Fruit fly (Drosophila melanogaster) whole organism, embryonic: Measurements from ENCODE around the gene Sgsf.

ENCODE experiments used
- Abd-B ChIP-seq: fragments of 200-800 bp; sonication (Bioruptor generic); optimal IDR thresholded peaks from 2 replicates; lab custom pipeline; 2018; ENCODE audit warnings: missing biosample characterization, mild to moderate bottlenecking, missing genetic modification characterization, moderate library complexity
- Ada2b ChIP-seq: fragments of 200-800 bp; sonication (Bioruptor generic); IDR thresholded peaks from 2 replicates; pipeline ENCODE4 v1.3.6; 2022; ENCODE audit warnings: missing biosample characterization, missing genetic modification characterization
- Adf1 ChIP-seq: fragments of 200-800 bp; sonication (Bioruptor generic); IDR thresholded peaks from 2 replicates; pipeline ENCODE4 v1.3.6; 2022; ENCODE audit warnings: missing biosample characterization, missing genetic modification characterization
- Aef1 ChIP-seq: fragments of 200-800 bp; sonication (Bioruptor generic); IDR thresholded peaks from 3 replicates; pipeline ENCODE4 v1.3.6; 2022; ENCODE audit warnings: missing biosample characterization, missing genetic modification characterization
- Bgb ChIP-seq: fragments of 200-800 bp; sonication (Bioruptor generic); IDR thresholded peaks from 2 replicates; pipeline ENCODE4 v1.3.6; 2022; ENCODE audit warnings: missing biosample characterization, missing genetic modification characterization; ENCODE audit not compliant: partially characterized antibody
- BtbVII ChIP-seq: fragments of 200-800 bp; sonication (Bioruptor generic); optimal IDR thresholded peaks from 3 replicates; lab custom pipeline; 2017; ENCODE audit warnings: missing biosample characterization, mild to moderate bottlenecking, missing genetic modification characterization
- CG11456 ChIP-seq: fragments of 200-800 bp; sonication (Bioruptor generic); IDR thresholded peaks from 3 replicates; pipeline ENCODE4 v1.3.6; 2022; ENCODE audit warnings: missing biosample characterization, missing genetic modification characterization
- CG12391 ChIP-seq: fragments of 200-800 bp; sonication (Bioruptor generic); optimal IDR thresholded peaks from 3 replicates; lab custom pipeline; 2018; ENCODE audit warnings: missing biosample characterization, mild to moderate bottlenecking, missing genetic modification characterization, moderate library complexity
- CG12659 ChIP-seq: fragments of 200-800 bp; sonication (Bioruptor generic); optimal IDR thresholded peaks from 3 replicates; lab custom pipeline; 2017; ENCODE audit warnings: mild to moderate bottlenecking, missing biosample characterization, missing genetic modification reagents, missing genetic modification characterization
- CG13775 ChIP-seq: fragments of 200-800 bp; sonication (Bioruptor generic); optimal IDR thresholded peaks from 3 replicates; lab custom pipeline; 2017; ENCODE audit warnings: missing biosample characterization, mild to moderate bottlenecking, missing genetic modification characterization
- CG1529 ChIP-seq: fragments of 200-800 bp; sonication (Bioruptor generic); optimal IDR thresholded peaks from 3 replicates; lab custom pipeline; 2018; ENCODE audit warnings: missing biosample characterization, missing genetic modification characterization
- CG15696 ChIP-seq: fragments of 200-800 bp; sonication (Bioruptor generic); optimal IDR thresholded peaks from 2 replicates; lab custom pipeline; 2019; ENCODE audit warnings: missing biosample characterization, mild to moderate bottlenecking, missing genetic modification characterization, moderate library complexity
- CG1602 ChIP-seq: fragments of 200-800 bp; sonication (Bioruptor generic); optimal IDR thresholded peaks from 3 replicates; lab custom pipeline; 2016; ENCODE audit warnings: missing biosample characterization, missing genetic modification characterization
- CG31224 ChIP-seq: fragments of 200-800 bp; sonication (Bioruptor generic); IDR thresholded peaks from 2 replicates; pipeline ENCODE4 v1.3.6; 2022; ENCODE audit warnings: missing biosample characterization, missing genetic modification characterization
- CG3995 ChIP-seq: fragments of 200-800 bp; sonication (Bioruptor generic); optimal IDR thresholded peaks from 3 replicates; lab custom pipeline; 2016; ENCODE audit warnings: missing biosample characterization, missing genetic modification characterization
- CG4282 ChIP-seq: fragments of 200-800 bp; sonication (Bioruptor generic); optimal IDR thresholded peaks from 2 replicates; lab custom pipeline; 2016; ENCODE audit warnings: missing biosample characterization, missing genetic modification characterization
- CG43689 ChIP-seq: fragments of 200-800 bp; sonication (Bioruptor generic); IDR thresholded peaks from 2 replicates; pipeline ENCODE4 v1.3.6; 2022; ENCODE audit warnings: missing biosample characterization, missing genetic modification characterization
- CG6791 ChIP-seq: fragments of 200-800 bp; sonication (Bioruptor generic); IDR thresholded peaks from 3 replicates; pipeline ENCODE4 v1.3.6; 2022; ENCODE audit warnings: missing biosample characterization, missing genetic modification characterization; ENCODE audit not compliant: partially characterized antibody
- CG7357 ChIP-seq: fragments of 200-800 bp; sonication (Bioruptor generic); IDR thresholded peaks from 3 replicates; pipeline ENCODE4 v1.3.6; 2022; ENCODE audit warnings: missing biosample characterization, missing genetic modification characterization
- CG7839 ChIP-seq: fragments of 200-800 bp; sonication (Bioruptor generic); optimal IDR thresholded peaks from 3 replicates; lab custom pipeline; 2018; ENCODE audit warnings: missing biosample characterization, mild to moderate bottlenecking, missing genetic modification characterization, moderate library complexity
- CG8944 ChIP-seq: fragments of 200-800 bp; sonication (Bioruptor generic); optimal IDR thresholded peaks from 3 replicates; lab custom pipeline; 2016; ENCODE audit warnings: missing biosample characterization, missing genetic modification characterization
- Chrac-16 ChIP-seq: fragments of 200-800 bp; sonication (Bioruptor generic); optimal IDR thresholded peaks from 3 replicates; lab custom pipeline; 2016; ENCODE audit warnings: missing biosample characterization, missing genetic modification characterization
- Fer2 ChIP-seq: fragments of 200-800 bp; sonication (Bioruptor generic); optimal IDR thresholded peaks from 2 replicates; lab custom pipeline; 2018; ENCODE audit warnings: missing biosample characterization, mild to moderate bottlenecking, missing genetic modification characterization, moderate library complexity
- MESR4 ChIP-seq: fragments of 200-800 bp; sonication (Bioruptor generic); optimal IDR thresholded peaks from 2 replicates; lab custom pipeline; 2018; ENCODE audit warnings: missing biosample characterization, mild to moderate bottlenecking, missing genetic modification characterization, moderate library complexity
- Med ChIP-seq: fragments of 200-800 bp; sonication (Bioruptor generic); peaks from one replicate; lab custom pipeline; 2016; ENCODE audit warnings: missing biosample characterization, missing genetic modification characterization, mild to moderate bottlenecking, inconsistent platforms, moderate library complexity
- Myb ChIP-seq: fragments of 200-800 bp; sonication (Bioruptor generic); optimal IDR thresholded peaks from 2 replicates; lab custom pipeline; 2016; ENCODE audit warnings: missing biosample characterization, missing genetic modification characterization
- NC2α ChIP-seq: fragments of 200-800 bp; sonication (Bioruptor generic); optimal IDR thresholded peaks from 2 replicates; lab custom pipeline; 2016; ENCODE audit warnings: missing biosample characterization, missing genetic modification characterization
- Opbp ChIP-seq: fragments of 200-800 bp; sonication (Bioruptor generic); IDR thresholded peaks from 3 replicates; pipeline ENCODE4 v1.3.6; 2022; ENCODE audit warnings: missing biosample characterization, missing genetic modification characterization; ENCODE audit not compliant: partially characterized antibody
- cas ChIP-seq: fragments of 200-800 bp; sonication (Bioruptor generic); IDR thresholded peaks from 2 replicates; pipeline ENCODE4 v1.3.6; 2022; ENCODE audit warnings: missing biosample characterization, missing genetic modification characterization
- da ChIP-seq: fragments of 200-800 bp; sonication (Bioruptor generic); optimal IDR thresholded peaks from 2 replicates; lab custom pipeline; 2016; ENCODE audit warnings: missing biosample characterization, missing genetic modification characterization
- esg ChIP-seq: fragments of 200-800 bp; sonication (Bioruptor generic); conservative IDR thresholded peaks from 2 replicates; pipeline ENCODE4 v1.3.6; 2022; ENCODE audit warnings: missing biosample characterization, missing genetic modification characterization
- ewg ChIP-seq: fragments of 200-800 bp; sonication (Bioruptor generic); optimal IDR thresholded peaks from 3 replicates; lab custom pipeline; 2017; ENCODE audit warnings: mild to moderate bottlenecking, missing biosample characterization, missing genetic modification reagents, missing genetic modification characterization
- her ChIP-seq: fragments of 200-800 bp; sonication (Bioruptor generic); optimal IDR thresholded peaks from 2 replicates; lab custom pipeline; 2016; ENCODE audit warnings: missing biosample characterization, missing genetic modification characterization
- knrl ChIP-seq: fragments of 200-800 bp; sonication (Bioruptor generic); IDR thresholded peaks from 3 replicates; pipeline ENCODE4 v1.3.6; 2022; ENCODE audit warnings: missing biosample characterization, missing genetic modification characterization; ENCODE audit not compliant: partially characterized antibody
- lab ChIP-seq: fragments of 200-800 bp; sonication (Bioruptor generic); optimal IDR thresholded peaks from 3 replicates; lab custom pipeline; 2017; ENCODE audit warnings: missing biosample characterization, missing genetic modification characterization, mild to moderate bottlenecking, moderate library complexity, missing genetic modification reagents
- lilli ChIP-seq: fragments of 200-800 bp; sonication (Bioruptor generic); optimal IDR thresholded peaks from 3 replicates; lab custom pipeline; 2016; ENCODE audit warnings: missing biosample characterization, missing genetic modification characterization
- nau ChIP-seq: fragments of 200-800 bp; sonication (Bioruptor generic); optimal IDR thresholded peaks from 3 replicates; lab custom pipeline; 2017; ENCODE audit warnings: missing biosample characterization, mild to moderate bottlenecking, missing genetic modification characterization, missing genetic modification reagents
- pfk ChIP-seq: fragments of 200-800 bp; sonication (Bioruptor generic); optimal IDR thresholded peaks from 2 replicates; lab custom pipeline; 2018; ENCODE audit warnings: missing biosample characterization, mild to moderate bottlenecking, missing genetic modification characterization, moderate library complexity
- pho ChIP-seq: fragments of 200-800 bp; sonication (Bioruptor generic); optimal IDR thresholded peaks from 2 replicates; lab custom pipeline; 2016; ENCODE audit warnings: missing biosample characterization, missing genetic modification characterization
- pum ChIP-seq: fragments of 200-800 bp; sonication (Bioruptor generic); optimal IDR thresholded peaks from 2 replicates; lab custom pipeline; 2016; ENCODE audit warnings: missing biosample characterization, missing genetic modification characterization
- ro ChIP-seq: fragments of 200-800 bp; sonication (Bioruptor generic); IDR thresholded peaks from 2 replicates; pipeline ENCODE4 v1.3.6; 2022; ENCODE audit warnings: missing biosample characterization, missing genetic modification characterization
- scrt ChIP-seq: fragments of 200-800 bp; sonication (Bioruptor generic); optimal IDR thresholded peaks from 2 replicates; lab custom pipeline; 2018; ENCODE audit warnings: missing biosample characterization, mild to moderate bottlenecking, missing genetic modification characterization, moderate library complexity
- shn ChIP-seq: fragments of 200-800 bp; sonication (Bioruptor generic); optimal IDR thresholded peaks from 3 replicates; lab custom pipeline; 2016; ENCODE audit warnings: missing biosample characterization, missing genetic modification characterization
- sima ChIP-seq: fragments of 200-800 bp; sonication (Bioruptor generic); optimal IDR thresholded peaks from 2 replicates; lab custom pipeline; 2016; ENCODE audit warnings: missing biosample characterization, missing genetic modification characterization
- slp2 ChIP-seq: fragments of 200-800 bp; sonication (Bioruptor generic); optimal IDR thresholded peaks from 2 replicates; lab custom pipeline; 2016; ENCODE audit warnings: missing biosample characterization, missing genetic modification characterization
- sug ChIP-seq: fragments of 200-800 bp; optimal IDR thresholded peaks from 2 replicates; lab custom pipeline; 2019; ENCODE audit warnings: missing biosample characterization, mild to moderate bottlenecking, missing genetic modification characterization, moderate library complexity
- tin ChIP-seq: fragments of 200-800 bp; sonication (Bioruptor generic); optimal IDR thresholded peaks from 3 replicates; lab custom pipeline; 2016; ENCODE audit warnings: missing biosample characterization, missing genetic modification characterization
- vvl ChIP-seq: fragments of 200-800 bp; sonication (Bioruptor generic); IDR thresholded peaks from 2 replicates; pipeline ENCODE4 v1.3.6; 2022; ENCODE audit warnings: missing biosample characterization, missing genetic modification characterization
- wek ChIP-seq: fragments of 200-800 bp; sonication (Bioruptor generic); optimal IDR thresholded peaks from 3 replicates; lab custom pipeline; 2018; ENCODE audit warnings: missing biosample characterization, mild to moderate bottlenecking, missing genetic modification characterization, moderate library complexity

The Sgsf gene

dm6 chr3R:12369135-12369792 is 27.8 kb downstream of the Sgsf start, which contains the start of gene GstD1 (continued):
- TF ChIP-seq lilli (GFP tag; lab: Kevin White, UChicago) = peak; percentile 31
- peak; percentile 23 for TF ChIP-seq CG8944 (GFP tag; lab: Kevin White, UChicago)
- TF ChIP-seq shn = peak; percentile 44
- TF ChIP-seq CG7357 = no peak
- TF ChIP-seq cas (GFP tag; lab: Robert Waterston, UW) = 0 out of 2 replicates have a peak, but pooled peaks have one; percentile 27
- TF ChIP-seq BtbVII (GFP tag; lab: Kevin White, UChicago) = peak; percentile 49
- no peak for TF ChIP-seq CG15696 (tag; lab: Kevin White, UChicago)
- no peak for TF ChIP-seq CG43689
- TF ChIP-seq knrl (GFP tag; lab: Robert Waterston, UW) = no peak; the same call in 2 of the 3 replicates
- TF ChIP-seq ewg (GFP tag; lab: Kevin White, UChicago) = peak; percentile 21
- TF ChIP-seq pum (GFP tag; lab: Kevin White, UChicago) = peak; percentile 6
- peak; percentile 28 for TF ChIP-seq CG12391
- TF ChIP-seq CG7839 = peak; percentile 55
- peak; percentile 21 for TF ChIP-seq Abd-B (GFP tag; lab: Kevin White, UChicago)
- TF ChIP-seq Bgb (GFP tag; lab: Robert Waterston, UW) = peak; percentile 63
- TF ChIP-seq slp2 (GFP tag; lab: Kevin White, UChicago) = peak; percentile 39
- TF ChIP-seq CG13775 (GFP tag; lab: Kevin White, UChicago) = peak; percentile 9
- peak; percentile 16; the same call in 1 of the 2 replicates for TF ChIP-seq esg (GFP tag; lab: Robert Waterston, UW)
- peak; percentile 6 for TF ChIP-seq nau (GFP tag; lab: Kevin White, UChicago)
- peak; percentile 20 for TF ChIP-seq tin (GFP tag; lab: Kevin White, UChicago)
- TF ChIP-seq Med = peak; percentile 84
- peak; percentile 17 for TF ChIP-seq pfk (GFP tag; lab: Kevin White, UChicago)
- TF ChIP-seq NC2α (GFP tag; lab: Kevin White, UChicago) = peak; percentile 50
- TF ChIP-seq MESR4 (GFP tag; lab: Kevin White, UChicago) = no peak
- TF ChIP-seq Myb (GFP tag; lab: Kevin White, UChicago) = peak; percentile 4
- peak; percentile 23 for TF ChIP-seq CG12659
- peak; percentile 3 for TF ChIP-seq CG4282
- peak; percentile 19 for TF ChIP-seq pho (GFP tag; lab: Kevin White, UChicago)
- TF ChIP-seq sug = peak; percentile 56
- TF ChIP-seq CG1529 (GFP tag; lab: Kevin White, UChicago) = no peak
- no peak for TF ChIP-seq da (GFP tag; lab: Kevin White, UChicago)
- TF ChIP-seq scrt (GFP tag; lab: Kevin White, UChicago) = peak; percentile 35
- TF ChIP-seq CG6791 (GFP tag; lab: Robert Waterston, UW) = 0 out of 3 replicates have a peak, but pooled peaks have one; percentile 27
- TF ChIP-seq her (GFP tag; lab: Kevin White, UChicago) = peak; percentile 39
- TF ChIP-seq Chrac-16 (GFP tag; lab: Kevin White, UChicago) = peak; percentile 51
- no peak for TF ChIP-seq CG11456 (GFP tag; lab: Robert Waterston, UW)
- no peak for TF ChIP-seq CG1602 (GFP tag; lab: Kevin White, UChicago)
- TF ChIP-seq Aef1 (GFP tag; lab: Robert Waterston, UW) = peak; percentile 71; the same call in 2 of the 3 replicates
- TF ChIP-seq vvl = peak; percentile 44; the same call in 1 of the 2 replicates
- TF ChIP-seq lab (GFP tag; lab: Kevin White, UChicago) = peak; percentile 43
- peak; percentile 17; the same call in 1 of the 2 replicates for TF ChIP-seq CG31224 (GFP tag; lab: Robert Waterston, UW)
- no peak for TF ChIP-seq wek
- TF ChIP-seq Adf1 (GFP tag; lab: Robert Waterston, UW) = peak; percentile 67; the same call in 1 of the 2 replicates
- no peak for TF ChIP-seq ro (GFP tag; lab: Robert Waterston, UW)
- no peak for TF ChIP-seq sima (GFP tag; lab: Kevin White, UChicago)
- TF ChIP-seq Opbp (GFP tag; lab: Robert Waterston, UW) = peak; percentile 35; the same call in 2 of the 3 replicates
- peak; percentile 49 for TF ChIP-seq CG3995 (GFP tag; lab: Kevin White, UChicago)
- peak; percentile 65 for TF ChIP-seq Ada2b (GFP tag; lab: Robert Waterston, UW)
- TF ChIP-seq Fer2 (tag; lab: Kevin White, UChicago) = no peak
